Worm (Caenorhabditis elegans) whole organism, early embryonic: ENCODE data around the gene adm-4.

Experiments
- B0310.2 ChIP-seq: sonication (generic microtip); optimal IDR thresholded peaks from 2 replicates; lab custom pipeline; 2016; ENCODE audit warnings: mild to moderate bottlenecking, missing genetic modification characterization, missing compliant biosample characterization
- ceh-36 ChIP-seq: sonication (generic microtip); optimal IDR thresholded peaks from 2 replicates; lab custom pipeline; 2016; ENCODE audit warnings: missing genetic modification characterization, inconsistent platforms, missing compliant biosample characterization
- flt-1 ChIP-seq: fragments of 200-800 bp; sonication (Bioruptor generic); IDR thresholded peaks from 2 replicates; pipeline ENCODE4 v1.3.6; 2022; ENCODE audit warnings: missing genetic modification characterization, missing compliant biosample characterization
- hmbx-1 ChIP-seq: sonication (generic microtip); optimal IDR thresholded peaks from 2 replicates; lab custom pipeline; 2016; ENCODE audit warnings: mild to moderate bottlenecking, missing genetic modification characterization, missing compliant biosample characterization
- tbx-37 ChIP-seq: fragments of 200-800 bp; sonication (Bioruptor generic); conservative IDR thresholded peaks from 2 replicates; pipeline ENCODE4 v1.3.6; 2022; ENCODE audit warnings: missing genetic modification reagents, missing genetic modification characterization, missing compliant biosample characterization

DNA sequence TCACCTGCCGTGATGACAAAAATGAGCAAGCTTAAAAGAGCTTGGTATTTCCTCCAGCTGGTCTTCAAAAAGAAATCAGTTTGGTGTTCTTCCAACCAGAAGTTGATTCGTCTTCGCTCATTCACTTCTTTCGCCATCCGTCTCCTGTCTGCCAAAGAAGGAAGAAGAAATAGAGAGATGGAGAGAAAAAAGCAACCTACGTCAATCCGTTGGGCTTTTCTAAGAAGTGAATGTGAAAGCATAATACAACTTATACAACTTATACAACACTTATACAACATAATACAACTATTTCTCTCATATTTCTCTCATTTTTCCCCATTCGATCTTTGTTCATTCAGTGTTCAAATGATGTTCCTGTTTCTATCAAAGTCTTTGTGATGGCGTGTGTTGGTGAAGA lies 12.9 kb upstream of the adm-4 start:
- TF ChIP-seq B0310.2 (no peak), flt-1 (GFP tag; lab: Robert Waterston, UW) (no peak), hmbx-1 (tag; lab: Kevin White, UChicago) (no peak), ceh-36 (no peak), tbx-37 (GFP tag; lab: Robert Waterston, UW) (no peak)
